Worm (Caenorhabditis elegans) whole organism, L1 larva: Measurements from ENCODE around the gene F35B12.9.
A peak's percentile ranks its signal among the peaks of the same experiment; 100 is the strongest.

Source experiments
- C16A3.4 ChIP-seq: fragments of 150-350 bp; optimal IDR thresholded peaks from 2 replicates; lab custom pipeline; 2014; ENCODE audit warnings: missing biosample characterization, missing genetic modification characterization
- C34B4.2 ChIP-seq: sonication (generic microtip); optimal IDR thresholded peaks from 2 replicates; lab custom pipeline; 2017; ENCODE audit warnings: mild to moderate bottlenecking, missing genetic modification characterization, missing compliant biosample characterization
- F16B12.6 ChIP-seq: fragments of 150-350 bp; optimal IDR thresholded peaks from 2 replicates; lab custom pipeline; 2014; ENCODE audit warnings: missing biosample characterization, missing genetic modification characterization
- Y116A8C.19 ChIP-seq: sonication (generic microtip); optimal IDR thresholded peaks from 2 replicates; lab custom pipeline; 2016; ENCODE audit warnings: missing compliant biosample characterization, missing genetic modification characterization, borderline replicate concordance
- alr-1 ChIP-seq: fragments of 200-800 bp; sonication (Bioruptor generic); optimal IDR thresholded peaks from 2 replicates; lab custom pipeline; 2018; ENCODE audit warnings: borderline replicate concordance, mild to moderate bottlenecking, missing genetic modification characterization, missing compliant biosample characterization
- ama-1 ChIP-seq: fragments of 150-350 bp; optimal IDR thresholded peaks from 2 replicates; lab custom pipeline; 2014
- blmp-1 ChIP-seq: fragments of 150-350 bp; optimal IDR thresholded peaks from 2 replicates; lab custom pipeline; 2014; ENCODE audit warnings: missing biosample characterization, missing genetic modification characterization
- ceh-88 ChIP-seq: fragments of 200-800 bp; sonication (Bioruptor generic); IDR thresholded peaks from 2 replicates; pipeline ENCODE4 v1.3.6; 2022; ENCODE audit warnings: missing genetic modification characterization, missing compliant biosample characterization
- ceh-90 ChIP-seq: sonication (generic microtip); optimal IDR thresholded peaks from 2 replicates; lab custom pipeline; 2016; ENCODE audit warnings: missing genetic modification characterization, missing compliant biosample characterization
- dpl-1 ChIP-seq, 3 experiments: fragments of 150-350 bp in 2 of 3; sonication (generic microtip) in 1 of 3; optimal IDR thresholded peaks; 2 replicates each; lab custom pipeline; 2014 to 2017; ENCODE audit warnings: missing biosample characterization in 3 of 3, missing genetic modification characterization in 3 of 3, missing genetic modification reagents in 3 of 3
- efl-1 ChIP-seq, 4 experiments: fragments of 150-350 bp; optimal IDR thresholded peaks in 3 of 4; peaks in 1 of 4; 1 replicate in 1 of 4; 2 replicates in 3 of 4; lab custom pipeline; 2014; ENCODE audit warnings: missing biosample characterization in 2 of 4, missing genetic modification characterization in 2 of 4, missing genetic modification reagents in 2 of 4
- egl-27 ChIP-seq, 2 experiments: fragments of 150-350 bp in 1 of 2; sonication (generic microtip); optimal IDR thresholded peaks; 3 replicates each; lab custom pipeline; 2017 to 2018; ENCODE audit warnings: missing biosample characterization in 2 of 2, missing genetic modification characterization in 2 of 2, missing genetic modification reagents in 2 of 2
- elt-2 ChIP-seq: sonication (generic microtip); optimal IDR thresholded peaks from 2 replicates; lab custom pipeline; 2016; ENCODE audit warnings: missing genetic modification characterization, mild to moderate bottlenecking, inconsistent platforms, missing compliant biosample characterization, missing genetic modification reagents
- elt-3 ChIP-seq, 6 experiments: fragments of 150-350 bp in 1 of 6; sonication (generic microtip); optimal IDR thresholded peaks; 2 replicates each; lab custom pipeline; 2017 to 2018; ENCODE audit warnings: missing biosample characterization in 6 of 6, missing genetic modification characterization in 6 of 6, inconsistent platforms in 1 of 6
- fkh-4 ChIP-seq: sonication (generic microtip); optimal IDR thresholded peaks from 2 replicates; lab custom pipeline; 2016; ENCODE audit warnings: missing compliant biosample characterization, missing genetic modification characterization, borderline replicate concordance
- fkh-8 ChIP-seq: sonication (generic microtip); optimal IDR thresholded peaks from 2 replicates; lab custom pipeline; 2016; ENCODE audit warnings: mild to moderate bottlenecking, missing genetic modification characterization, missing compliant biosample characterization
- grh-1 ChIP-seq: fragments of 200-800 bp; sonication (Bioruptor generic); IDR thresholded peaks from 2 replicates; pipeline ENCODE4 v1.3.6; 2022; ENCODE audit warnings: missing genetic modification reagents, missing genetic modification characterization, missing compliant biosample characterization
- hlh-17 ChIP-seq: fragments of 200-800 bp; sonication (Bioruptor generic); optimal IDR thresholded peaks from 2 replicates; lab custom pipeline; 2018; ENCODE audit warnings: missing genetic modification characterization, mild to moderate bottlenecking, missing compliant biosample characterization, moderate library complexity, borderline replicate concordance
- hlh-4 ChIP-seq: sonication (generic microtip); optimal IDR thresholded peaks from 2 replicates; lab custom pipeline; 2016; ENCODE audit warnings: mild to moderate bottlenecking, missing genetic modification characterization, missing compliant biosample characterization
- hpl-2 ChIP-seq: fragments of 150-350 bp; optimal IDR thresholded peaks from 2 replicates; lab custom pipeline; 2014; ENCODE audit warnings: missing biosample characterization, missing genetic modification reagents, missing genetic modification characterization
- irx-1 ChIP-seq: sonication (generic microtip); optimal IDR thresholded peaks from 2 replicates; lab custom pipeline; 2016; ENCODE audit warnings: missing genetic modification characterization, missing compliant biosample characterization
- lin-13 ChIP-seq: fragments of 150-350 bp; optimal IDR thresholded peaks from 2 replicates; lab custom pipeline; 2014; ENCODE audit warnings: missing biosample characterization, missing genetic modification reagents, missing genetic modification characterization
- lin-14 ChIP-seq: fragments of 200-800 bp; sonication (Bioruptor generic); optimal IDR thresholded peaks from 2 replicates; lab custom pipeline; 2018; ENCODE audit warnings: mild to moderate bottlenecking, missing genetic modification characterization, moderate library complexity, missing compliant biosample characterization
- lin-35 ChIP-seq, 2 experiments: fragments of 150-350 bp; optimal IDR thresholded peaks; 2 replicates each; lab custom pipeline; 2014; ENCODE audit warnings: missing biosample characterization in 2 of 2, missing genetic modification characterization in 2 of 2, missing genetic modification reagents in 2 of 2
- lin-39 ChIP-seq: fragments of 150-350 bp; optimal IDR thresholded peaks from 2 replicates; lab custom pipeline; 2014; ENCODE audit warnings: missing biosample characterization, missing genetic modification reagents, missing genetic modification characterization
- lsy-2 ChIP-seq, 2 experiments: fragments of 150-350 bp; optimal IDR thresholded peaks; 2 replicates each; lab custom pipeline; 2014; ENCODE audit warnings: missing biosample characterization in 2 of 2, missing genetic modification characterization in 2 of 2
- mab-9 ChIP-seq: fragments of 200-800 bp; sonication (Bioruptor generic); IDR thresholded peaks from 2 replicates; pipeline ENCODE4 v1.3.6; 2022; ENCODE audit warnings: missing genetic modification reagents, missing genetic modification characterization, missing compliant biosample characterization
- mep-1 ChIP-seq: fragments of 150-350 bp; optimal IDR thresholded peaks from 2 replicates; lab custom pipeline; 2014; ENCODE audit warnings: missing biosample characterization, missing genetic modification characterization
- nhr-19 ChIP-seq: fragments of 200-800 bp; sonication (Bioruptor generic); conservative IDR thresholded peaks from 2 replicates; pipeline ENCODE4 v1.3.6; 2022; ENCODE audit warnings: missing genetic modification characterization, missing compliant biosample characterization
- nhr-28 ChIP-seq: fragments of 150-350 bp; optimal IDR thresholded peaks from 2 replicates; lab custom pipeline; 2014; ENCODE audit warnings: missing biosample characterization, missing genetic modification characterization
- nhr-71 ChIP-seq: sonication (generic microtip); optimal IDR thresholded peaks from 2 replicates; lab custom pipeline; 2016; ENCODE audit warnings: mild to moderate bottlenecking, missing genetic modification characterization, moderate library complexity, missing compliant biosample characterization
- nhr-76 ChIP-seq: sonication (generic microtip); optimal IDR thresholded peaks from 2 replicates; lab custom pipeline; 2017; ENCODE audit warnings: missing biosample characterization, missing genetic modification characterization
- nhr-77 ChIP-seq: fragments of 150-350 bp; optimal IDR thresholded peaks from 2 replicates; lab custom pipeline; 2014; ENCODE audit warnings: missing biosample characterization, missing genetic modification characterization
- nhr-84 ChIP-seq: sonication (generic microtip); optimal IDR thresholded peaks from 2 replicates; lab custom pipeline; 2017; ENCODE audit warnings: missing biosample characterization, missing genetic modification characterization
- pag-3 ChIP-seq: sonication (generic microtip); optimal IDR thresholded peaks from 2 replicates; lab custom pipeline; 2017; ENCODE audit warnings: missing genetic modification characterization, mild to moderate bottlenecking, missing compliant biosample characterization, antibody characterized with exemption, borderline replicate concordance; ENCODE audit not compliant: insufficient read depth
- pax-3 ChIP-seq: fragments of 200-800 bp; sonication (Bioruptor generic); optimal IDR thresholded peaks from 2 replicates; lab custom pipeline; 2018; ENCODE audit warnings: mild to moderate bottlenecking, missing genetic modification characterization, moderate library complexity, missing compliant biosample characterization
- skn-1 ChIP-seq: fragments of 150-350 bp; optimal IDR thresholded peaks from 2 replicates; lab custom pipeline; 2014; ENCODE audit warnings: missing biosample characterization, missing genetic modification characterization
- snpc-4 ChIP-seq: fragments of 150-350 bp; optimal IDR thresholded peaks from 2 replicates; lab custom pipeline; 2014; ENCODE audit warnings: missing biosample characterization, missing genetic modification characterization
- sox-4 ChIP-seq: sonication (generic microtip); optimal IDR thresholded peaks from 2 replicates; lab custom pipeline; 2016; ENCODE audit warnings: missing genetic modification characterization, missing compliant biosample characterization
- sptf-1 ChIP-seq: fragments of 150-350 bp; optimal IDR thresholded peaks from 2 replicates; lab custom pipeline; 2014; ENCODE audit warnings: missing biosample characterization, missing genetic modification characterization
- sup-37 ChIP-seq: fragments of 200-800 bp; sonication (Bioruptor generic); optimal IDR thresholded peaks from 2 replicates; lab custom pipeline; 2018; ENCODE audit warnings: mild to moderate bottlenecking, missing genetic modification characterization, missing compliant biosample characterization
- tlp-1 ChIP-seq: fragments of 150-350 bp; optimal IDR thresholded peaks from 2 replicates; lab custom pipeline; 2014; ENCODE audit warnings: missing biosample characterization, missing genetic modification characterization
- unc-130 ChIP-seq: fragments of 150-350 bp; optimal IDR thresholded peaks from 2 replicates; lab custom pipeline; 2017; ENCODE audit warnings: missing biosample characterization, missing genetic modification characterization, inconsistent platforms
- unc-30 ChIP-seq: sonication (generic microtip); optimal IDR thresholded peaks from 2 replicates; lab custom pipeline; 2017; ENCODE audit warnings: missing biosample characterization, missing genetic modification characterization
- unc-62 ChIP-seq: fragments of 150-350 bp; optimal IDR thresholded peaks from 2 replicates; lab custom pipeline; 2014; ENCODE audit warnings: missing biosample characterization, missing genetic modification reagents, missing genetic modification characterization
- unc-86 ChIP-seq: sonication (generic microtip); optimal IDR thresholded peaks from 2 replicates; lab custom pipeline; 2016; ENCODE audit warnings: missing genetic modification characterization, missing compliant biosample characterization
- unc-98 ChIP-seq: fragments of 200-800 bp; sonication (Bioruptor generic); IDR thresholded peaks from 2 replicates; pipeline ENCODE4 v1.3.6; 2022; ENCODE audit warnings: missing genetic modification characterization, missing compliant biosample characterization
- xbp-1 ChIP-seq: sonication (generic microtip); optimal IDR thresholded peaks from 2 replicates; lab custom pipeline; 2016; ENCODE audit warnings: missing genetic modification characterization, missing compliant biosample characterization
- zag-1 ChIP-seq: fragments of 150-350 bp; optimal IDR thresholded peaks from 2 replicates; lab custom pipeline; 2014; ENCODE audit warnings: missing biosample characterization, missing genetic modification characterization
- zip-4 ChIP-seq: fragments of 200-800 bp; sonication (Bioruptor generic); optimal IDR thresholded peaks from 2 replicates; lab custom pipeline; 2018; ENCODE audit warnings: mild to moderate bottlenecking, missing genetic modification characterization, moderate library complexity, missing compliant biosample characterization
- ztf-11 ChIP-seq, 2 experiments: sonication (generic microtip); optimal IDR thresholded peaks; 2 replicates each; lab custom pipeline; 2016 to 2017; ENCODE audit warnings: missing genetic modification characterization in 2 of 2, missing biosample characterization in 1 of 2, missing compliant biosample characterization in 1 of 2
- ztf-4 ChIP-seq: fragments of 150-350 bp; optimal IDR thresholded peaks from 2 replicates; lab custom pipeline; 2014; ENCODE audit warnings: missing biosample characterization, missing genetic modification characterization

Gene F35B12.9

DNA sequence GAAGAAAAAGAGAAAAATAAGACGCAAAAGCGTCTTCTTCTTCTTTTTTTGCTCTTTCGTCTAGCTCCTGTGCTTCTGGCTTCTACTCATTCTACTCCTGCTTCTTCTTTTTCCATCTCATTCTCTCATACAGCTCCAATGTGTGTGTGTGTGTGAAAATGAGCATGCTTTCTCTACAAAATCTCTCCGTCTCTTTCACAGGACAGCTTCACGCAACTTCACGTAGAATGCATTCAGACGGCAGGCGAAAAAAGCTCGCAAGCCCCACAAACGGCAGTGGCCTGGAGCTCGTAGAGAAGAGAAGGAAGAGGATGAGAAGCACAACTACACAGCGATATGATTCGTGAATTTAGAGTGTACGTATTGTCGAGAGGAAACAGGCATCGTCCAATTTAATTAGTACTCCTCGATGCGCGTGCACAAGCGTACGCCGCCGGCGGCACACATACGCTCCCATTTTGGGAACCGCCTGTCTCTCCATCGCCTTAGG, 40.4 kb downstream of the F35B12.9 start (continued):
- no peak for TF ChIP-seq hpl-2 (GFP tag; lab: Kevin White, UChicago)
- no peak for TF ChIP-seq mep-1 (tag; lab: Kevin White, UChicago)
- no peak for TF ChIP-seq unc-62 (GFP tag; lab: Kevin White, UChicago)
- TF ChIP-seq unc-86 (tag; lab: Kevin White, UChicago) = peak; percentile 68
- TF ChIP-seq zip-4 (GFP tag; lab: Kevin White, UChicago) = no peak
- TF ChIP-seq fkh-8 (tag; lab: Kevin White, UChicago) = peak; percentile 83
- peak; percentile 57 to 74 for TF ChIP-seq lsy-2 (tag; optimal IDR thresholded peaks at IDR 0.05; lab: Kevin White, UChicago)
- TF ChIP-seq egl-27 (tag; optimal IDR thresholded peaks at IDR 0.05; lab: Kevin White, UChicago) = no peak
- TF ChIP-seq ama-1 (lab: Kevin White, UChicago) = no peak
- peak; percentile 26 for TF ChIP-seq xbp-1 (tag; lab: Kevin White, UChicago)
- TF ChIP-seq sox-4 (tag; lab: Kevin White, UChicago) = no peak
- TF ChIP-seq elt-2 (tag; lab: Kevin White, UChicago) = no peak
- no peak for TF ChIP-seq fkh-4
- TF ChIP-seq Y116A8C.19 (tag; lab: Kevin White, UChicago) = no peak
- TF ChIP-seq nhr-71 = peak; percentile 72
- no peak for TF ChIP-seq nhr-28 (tag; lab: Kevin White, UChicago)
- TF ChIP-seq lin-39 = no peak
- no peak for TF ChIP-seq F16B12.6
- 0 out of 2 replicates have a peak, but pooled peaks have one; percentile 2 for TF ChIP-seq nhr-19 (GFP tag; lab: Robert Waterston, UW)
- no peak for TF ChIP-seq nhr-84
- TF ChIP-seq lin-35 (GFP tag; optimal IDR thresholded peaks at IDR 0.05; lab: Kevin White, UChicago) = peak in 1 of 2 experiments; percentile 33
- peak; percentile 33 for TF ChIP-seq irx-1 (tag; lab: Kevin White, UChicago)
- no peak for TF ChIP-seq nhr-76 (tag; lab: Kevin White, UChicago)
- peak in 1 of 2 experiments; percentile 44 for TF ChIP-seq ztf-11 (tag; optimal IDR thresholded peaks at IDR 0.05; lab: Kevin White, UChicago)
- no peak for TF ChIP-seq alr-1 (tag; lab: Kevin White, UChicago)
- peak; percentile 20 for TF ChIP-seq pax-3 (tag; lab: Kevin White, UChicago)
- TF ChIP-seq unc-30 = no peak
- no peak for TF ChIP-seq ceh-90 (tag; lab: Kevin White, UChicago)
- no peak for TF ChIP-seq pag-3 (tag; lab: Kevin White, UChicago)
- TF ChIP-seq efl-1 (optimal IDR thresholded peaks at IDR 0.05; lab: Kevin White, UChicago) = peak; percentile 39 to 41
- TF ChIP-seq efl-1 (GFP tag; optimal IDR thresholded peaks at IDR 0.05 in 1 of 2; lab: Kevin White, UChicago) = peak in 1 of 2 experiments; percentile 17
- peak; percentile 13 for TF ChIP-seq nhr-77 (tag; lab: Kevin White, UChicago)
- TF ChIP-seq blmp-1 = no peak
- TF ChIP-seq C34B4.2 (tag; lab: Kevin White, UChicago) = no peak
- no peak for TF ChIP-seq zag-1 (tag; lab: Kevin White, UChicago)
- no peak for TF ChIP-seq mab-9 (GFP tag; lab: Robert Waterston, UW)
- TF ChIP-seq lin-14 (GFP tag; lab: Kevin White, UChicago) = peak; percentile 93
- TF ChIP-seq sup-37 = no peak
- no peak for TF ChIP-seq snpc-4
- peak in 1 of 3 experiments; percentile 35 for TF ChIP-seq dpl-1 (GFP tag; optimal IDR thresholded peaks at IDR 0.05; lab: Kevin White, UChicago)
- no peak for TF ChIP-seq C16A3.4 (tag; lab: Kevin White, UChicago)
- TF ChIP-seq lin-13 (GFP tag; lab: Kevin White, UChicago) = peak; percentile 10
- TF ChIP-seq hlh-17 (GFP tag; lab: Kevin White, UChicago) = no peak
- TF ChIP-seq unc-98 (GFP tag; lab: Robert Waterston, UW) = no peak
- TF ChIP-seq unc-130 = no peak
- TF ChIP-seq sptf-1 (tag; lab: Kevin White, UChicago) = no peak
- TF ChIP-seq elt-3 (tag; optimal IDR thresholded peaks at IDR 0.05; lab: Kevin White, UChicago) = no peak
- no peak for TF ChIP-seq grh-1
- no peak for TF ChIP-seq tlp-1 (tag; lab: Kevin White, UChicago)
- TF ChIP-seq ceh-88 (GFP tag; lab: Robert Waterston, UW) = no peak
- peak; percentile 12 for TF ChIP-seq ztf-4
- no peak for TF ChIP-seq hlh-4 (tag; lab: Kevin White, UChicago)
- TF ChIP-seq skn-1 = no peak
